Worm (Caenorhabditis elegans) whole organism, L4 larva: ENCODE data around the gene clec-264.

ENCODE experiments used
- F37D6.2 ChIP-seq: sonication (generic microtip); optimal IDR thresholded peaks from 2 replicates; lab custom pipeline; 2016; ENCODE audit warnings: mild to moderate bottlenecking, missing genetic modification characterization, missing compliant biosample characterization
- aha-1 ChIP-seq: fragments of 150-350 bp; peaks from one replicate; lab custom pipeline; 2014; ENCODE audit warnings: missing biosample characterization, missing genetic modification characterization
- attf-4 ChIP-seq: sonication (generic microtip); optimal IDR thresholded peaks from 3 replicates; lab custom pipeline; 2017; ENCODE audit warnings: missing biosample characterization, missing genetic modification characterization
- ceh-28 ChIP-seq: fragments of 150-350 bp; optimal IDR thresholded peaks from 2 replicates; lab custom pipeline; 2014; ENCODE audit warnings: missing biosample characterization, missing genetic modification reagents, missing genetic modification characterization
- daf-19 ChIP-seq: fragments of 200-800 bp; sonication (Bioruptor generic); conservative IDR thresholded peaks from 2 replicates; pipeline ENCODE4 v1.3.6; 2022; ENCODE audit warnings: missing genetic modification characterization, missing compliant biosample characterization
- dmd-6 ChIP-seq: fragments of 200-800 bp; sonication (Bioruptor generic); IDR thresholded peaks from 2 replicates; pipeline ENCODE4 v1.3.6; 2022; ENCODE audit warnings: missing genetic modification reagents, missing genetic modification characterization, missing compliant biosample characterization
- dmd-9 ChIP-seq: fragments of 200-800 bp; sonication (Bioruptor generic); IDR thresholded peaks from 2 replicates; pipeline ENCODE4 v1.3.6; 2022; ENCODE audit warnings: missing genetic modification reagents, missing genetic modification characterization, missing compliant biosample characterization
- dpl-1 ChIP-seq: fragments of 150-350 bp; optimal IDR thresholded peaks from 2 replicates; lab custom pipeline; 2014; ENCODE audit warnings: missing biosample characterization, missing genetic modification reagents, missing genetic modification characterization
- dve-1 ChIP-seq: sonication (generic microtip); optimal IDR thresholded peaks from 2 replicates; lab custom pipeline; 2017; ENCODE audit warnings: antibody characterized with exemption, mild to moderate bottlenecking, missing genetic modification characterization, missing compliant biosample characterization; ENCODE audit not compliant: insufficient read depth
- egl-43 ChIP-seq: fragments of 200-800 bp; sonication (Bioruptor generic); IDR thresholded peaks from 2 replicates; pipeline ENCODE4 v1.3.6; 2022; ENCODE audit warnings: missing genetic modification reagents, missing genetic modification characterization, missing compliant biosample characterization
- fkh-10 ChIP-seq: fragments of 150-350 bp; optimal IDR thresholded peaks from 2 replicates; lab custom pipeline; 2014; ENCODE audit warnings: missing biosample characterization, missing genetic modification reagents, missing genetic modification characterization
- fos-1 ChIP-seq: fragments of 150-350 bp; optimal IDR thresholded peaks from 2 replicates; lab custom pipeline; 2014; ENCODE audit warnings: missing biosample characterization, missing genetic modification characterization
- hif-1 ChIP-seq, 2 experiments: sonication (generic microtip); optimal IDR thresholded peaks; 2 replicates each; lab custom pipeline; 2016 to 2017; ENCODE audit warnings: missing compliant biosample characterization in 2 of 2, missing genetic modification characterization in 2 of 2, missing genetic modification reagents in 2 of 2, missing genotype in 2 of 2, mild to moderate bottlenecking in 1 of 2
- hlh-11 ChIP-seq: fragments of 200-800 bp; sonication (Bioruptor generic); optimal IDR thresholded peaks from 2 replicates; lab custom pipeline; 2018; ENCODE audit warnings: mild to moderate bottlenecking, missing genetic modification characterization, missing compliant biosample characterization
- hlh-30 ChIP-seq: sonication (generic microtip); optimal IDR thresholded peaks from 2 replicates; lab custom pipeline; 2017; ENCODE audit warnings: antibody characterized with exemption, mild to moderate bottlenecking, missing genetic modification characterization, missing compliant biosample characterization; ENCODE audit not compliant: insufficient read depth
- hmg-1.1 ChIP-seq: fragments of 200-800 bp; sonication (Bioruptor generic); IDR thresholded peaks from 2 replicates; pipeline ENCODE4 v1.3.6; 2022; ENCODE audit warnings: missing genetic modification reagents, missing genetic modification characterization, missing compliant biosample characterization
- lim-7 ChIP-seq: fragments of 200-800 bp; sonication (Bioruptor generic); IDR thresholded peaks from 2 replicates; pipeline ENCODE4 v1.3.6; 2022; ENCODE audit warnings: missing genetic modification characterization, missing compliant biosample characterization
- lin-15B ChIP-seq: fragments of 150-350 bp; sonication (generic microtip); optimal IDR thresholded peaks from 3 replicates; lab custom pipeline; 2014; ENCODE audit warnings: missing biosample characterization, missing genetic modification characterization
- lir-3 ChIP-seq: sonication (generic microtip); optimal IDR thresholded peaks from 2 replicates; lab custom pipeline; 2016; ENCODE audit warnings: mild to moderate bottlenecking, missing genetic modification characterization, missing compliant biosample characterization
- lsy-2 ChIP-seq, 2 experiments: fragments of 150-350 bp in 1 of 2; sonication (generic microtip) in 1 of 2; optimal IDR thresholded peaks; 2 replicates each; lab custom pipeline; 2014 to 2017; ENCODE audit warnings: missing biosample characterization in 2 of 2, missing genetic modification characterization in 2 of 2
- mdl-1 ChIP-seq, 2 experiments: fragments of 150-350 bp in 1 of 2; sonication (generic microtip) in 1 of 2; optimal IDR thresholded peaks; 2 replicates each; lab custom pipeline; 2014 to 2017; ENCODE audit warnings: missing biosample characterization in 2 of 2, missing genetic modification characterization in 2 of 2
- mep-1 ChIP-seq: fragments of 150-350 bp; sonication (generic microtip); optimal IDR thresholded peaks from 3 replicates; lab custom pipeline; 2014; ENCODE audit warnings: missing biosample characterization, missing genetic modification characterization
- mes-2 ChIP-seq: sonication (generic microtip); optimal IDR thresholded peaks from 2 replicates; lab custom pipeline; 2016; ENCODE audit warnings: missing genotype, mild to moderate bottlenecking, missing genetic modification characterization, missing compliant biosample characterization; ENCODE audit not compliant: poor library complexity, severe bottlenecking
- nhr-10 ChIP-seq: fragments of 150-350 bp; optimal IDR thresholded peaks from 2 replicates; lab custom pipeline; 2014; ENCODE audit warnings: missing biosample characterization, missing genetic modification characterization
- nhr-11 ChIP-seq: fragments of 150-350 bp; optimal IDR thresholded peaks from 2 replicates; lab custom pipeline; 2014; ENCODE audit warnings: missing biosample characterization, missing genetic modification characterization
- nhr-237 ChIP-seq: sonication (generic microtip); optimal IDR thresholded peaks from 2 replicates; lab custom pipeline; 2017; ENCODE audit warnings: missing biosample characterization, missing genetic modification characterization
- nhr-28 ChIP-seq: fragments of 150-350 bp; optimal IDR thresholded peaks from 2 replicates; lab custom pipeline; 2014; ENCODE audit warnings: missing biosample characterization, missing genetic modification characterization
- nhr-41 ChIP-seq: fragments of 200-800 bp; sonication (Bioruptor generic); IDR thresholded peaks from 2 replicates; pipeline ENCODE4 v1.3.6; 2022; ENCODE audit warnings: missing genetic modification reagents, missing genetic modification characterization, missing compliant biosample characterization
- nhr-42 ChIP-seq: fragments of 200-800 bp; sonication (Bioruptor generic); IDR thresholded peaks from 2 replicates; pipeline ENCODE4 v1.3.6; 2022; ENCODE audit warnings: missing genetic modification characterization, missing compliant biosample characterization
- nhr-48 ChIP-seq: sonication (generic microtip); optimal IDR thresholded peaks from 2 replicates; lab custom pipeline; 2016; ENCODE audit warnings: mild to moderate bottlenecking, missing genetic modification characterization, missing compliant biosample characterization
- nhr-6 ChIP-seq: fragments of 150-350 bp; optimal IDR thresholded peaks from 2 replicates; lab custom pipeline; 2014; ENCODE audit warnings: missing biosample characterization, missing genetic modification characterization
- pqm-1 ChIP-seq: sonication (generic microtip); optimal IDR thresholded peaks from 2 replicates; lab custom pipeline; 2017; ENCODE audit warnings: missing biosample characterization, missing genetic modification characterization
- rbr-2 ChIP-seq: sonication (generic microtip); optimal IDR thresholded peaks from 2 replicates; lab custom pipeline; 2016; ENCODE audit warnings: missing genotype, missing genetic modification characterization, missing compliant biosample characterization
- set-16 ChIP-seq: fragments of 200-800 bp; sonication (Bioruptor generic); IDR thresholded peaks from 2 replicates; pipeline ENCODE4 v1.3.6; 2022; ENCODE audit warnings: missing genetic modification reagents, missing genetic modification characterization, missing compliant biosample characterization
- tra-1 ChIP-seq: fragments of 200-800 bp; sonication (Bioruptor generic); IDR thresholded peaks from 2 replicates; pipeline ENCODE4 v1.3.6; 2022; ENCODE audit warnings: missing genetic modification reagents, missing genetic modification characterization, missing compliant biosample characterization
- unc-62 ChIP-seq, 3 experiments: fragments of 150-350 bp in 1 of 3; sonication (generic microtip); optimal IDR thresholded peaks in 2 of 3; peaks in 1 of 3; 1 replicate in 1 of 3; 2 replicates in 2 of 3; lab custom pipeline; 2014 to 2017; ENCODE audit warnings: missing biosample characterization in 3 of 3, missing genetic modification characterization in 3 of 3, missing genetic modification reagents in 3 of 3, missing genotype in 1 of 3
- vab-7 ChIP-seq: fragments of 200-800 bp; sonication (Bioruptor generic); IDR thresholded peaks from 2 replicates; pipeline ENCODE4 v1.3.6; 2022; ENCODE audit warnings: missing genetic modification reagents, missing genetic modification characterization, missing compliant biosample characterization
- zfp-2 ChIP-seq: sonication (generic microtip); optimal IDR thresholded peaks from 2 replicates; lab custom pipeline; 2016; ENCODE audit warnings: mild to moderate bottlenecking, missing genetic modification characterization, missing compliant biosample characterization
- ztf-11 ChIP-seq: fragments of 150-350 bp; optimal IDR thresholded peaks from 2 replicates; lab custom pipeline; 2014; ENCODE audit warnings: missing biosample characterization, missing genetic modification characterization

Gene clec-264

DNA sequence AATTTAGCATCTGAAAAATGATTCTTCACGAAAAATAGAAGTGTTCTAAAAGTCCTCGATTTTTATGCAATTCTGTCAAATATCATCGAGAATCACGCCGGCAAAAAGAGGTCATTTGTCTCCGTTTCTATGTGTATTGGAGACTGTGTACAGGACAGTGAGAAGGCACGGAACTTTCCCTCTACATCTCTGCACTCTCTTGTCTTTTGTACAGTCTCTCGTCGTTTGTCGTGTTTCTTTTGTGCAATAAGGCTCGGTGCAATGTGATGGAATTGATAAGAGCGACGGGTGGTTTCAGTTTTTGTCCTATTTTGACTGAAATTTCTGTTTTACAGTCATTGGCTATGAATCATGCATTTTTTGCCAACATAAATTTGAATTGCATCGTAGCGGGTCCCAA is 18.6 kb downstream of the clec-264 start (continued):
- peak; percentile 84 for TF ChIP-seq dmd-6 (GFP tag; lab: Robert Waterston, UW)
- TF ChIP-seq zfp-2 (tag; lab: Kevin White, UChicago), result no peak
- TF ChIP-seq pqm-1 (tag; lab: Kevin White, UChicago), result peak; percentile 52
- peak; percentile 27 for TF ChIP-seq mep-1 (tag; lab: Kevin White, UChicago)

DNA sequence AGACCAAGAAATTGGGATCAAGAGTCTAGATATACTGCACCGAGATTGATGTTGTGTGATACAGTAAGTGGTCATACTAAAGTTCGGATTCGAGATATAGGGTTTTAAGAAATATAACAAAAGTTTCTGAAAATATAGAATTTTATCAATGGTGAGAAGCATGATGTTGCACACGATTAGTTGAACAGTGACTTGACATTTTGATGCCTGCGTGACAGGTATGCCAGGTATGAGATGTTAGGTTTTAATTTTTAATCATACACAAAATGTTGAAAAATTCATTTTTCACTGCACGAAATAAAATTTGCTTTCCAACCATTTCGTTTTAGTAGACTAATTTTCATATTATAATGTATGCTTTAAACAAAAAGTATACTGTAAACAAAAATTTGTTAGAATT is 20.1 kb downstream of the clec-264 start:
- no peak for TF ChIP-seq fos-1 (tag; lab: Kevin White, UChicago)
- TF ChIP-seq dmd-6 (GFP tag; lab: Robert Waterston, UW), result peak; percentile 56; the same call in 1 of the 2 replicates
- TF ChIP-seq, all 104 proteins: peak for 1

DNA sequence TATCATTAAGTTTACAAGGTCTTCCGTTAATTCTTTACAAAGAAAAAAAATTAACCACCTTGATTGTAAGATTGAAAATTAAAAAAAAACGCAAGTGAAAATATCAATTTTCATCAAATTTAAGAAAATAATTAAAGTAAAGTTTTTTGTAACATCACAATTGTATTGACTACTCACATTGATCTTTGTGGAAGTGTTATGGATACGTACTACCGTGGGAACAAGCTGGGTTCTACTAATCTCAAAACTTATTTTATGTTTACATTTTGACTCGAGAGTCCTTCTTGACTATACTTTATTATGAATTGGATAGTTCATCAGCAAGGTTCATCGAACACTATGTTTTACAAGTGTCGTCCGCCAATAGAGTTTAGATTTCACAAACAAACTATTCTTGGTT is 21.0 kb downstream of the clec-264 start, which contains the start of gene num-1:
num-1 (plus strand) TSS at position 301 of the 400 bp plus-strand sequence.
- TF ChIP-seq nhr-48 (no peak), nhr-41 (no peak), nhr-11 (tag; lab: Kevin White, UChicago) (no peak), nhr-10 (tag; lab: Kevin White, UChicago) (no peak), nhr-6 (no peak), mep-1 (tag; lab: Kevin White, UChicago) (no peak), dpl-1 (GFP tag; lab: Kevin White, UChicago) (no peak), attf-4 (tag; lab: Kevin White, UChicago) (no peak), lin-15B (tag; lab: Kevin White, UChicago) (no peak)

DNA sequence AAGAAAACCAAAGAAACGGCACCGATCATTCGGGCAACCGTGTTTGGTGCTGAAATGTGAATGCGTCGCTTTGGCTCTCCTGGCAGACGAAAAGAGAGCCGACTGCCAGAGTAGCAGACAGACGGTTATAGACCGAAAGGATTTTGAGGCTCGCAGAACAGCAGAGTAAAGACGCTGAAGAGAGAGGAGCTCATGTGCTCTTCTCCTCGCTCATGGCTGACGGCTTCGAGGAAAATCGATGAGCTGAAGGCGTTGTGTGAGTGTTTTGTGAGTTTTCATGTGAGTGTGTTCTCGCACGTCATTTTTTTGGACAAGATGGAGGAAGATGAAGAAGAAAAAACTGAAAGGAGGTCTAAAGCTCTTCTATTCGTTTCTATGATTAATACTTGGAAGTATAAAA is 21.7 kb downstream of the clec-264 start, which contains the start of gene sbt-1:
sbt-1 (minus strand) TSS at position 62 of the 400 bp plus-strand sequence.
- TF ChIP-seq rbr-2 (tag; lab: Kevin White, UChicago) (peak; percentile 63), mes-2 (tag; lab: Kevin White, UChicago) (peak; percentile 39), ztf-11 (tag; lab: Kevin White, UChicago) (no peak), tra-1 (GFP tag; lab: Robert Waterston, UW) (0 out of 2 replicates have a peak, but pooled peaks have one; percentile 24), lsy-2 (tag; optimal IDR thresholded peaks at IDR 0.05; lab: Kevin White, UChicago) (peak; percentile 45 to 74), daf-19 (GFP tag; lab: Robert Waterston, UW) (no peak), nhr-28 (tag; lab: Kevin White, UChicago) (no peak), fkh-10 (GFP tag; lab: Kevin White, UChicago) (peak; percentile 94), nhr-237 (tag; lab: Kevin White, UChicago) (no peak), hif-1 (tag; optimal IDR thresholded peaks at IDR 0.05; lab: Kevin White, UChicago) (peak in 1 of 2 experiments; percentile 56), dve-1 (no peak), aha-1 (tag; lab: Kevin White, UChicago) (peak; percentile 96), dmd-9 (GFP tag; lab: Robert Waterston, UW) (no peak), hmg-1.1 (GFP tag; lab: Robert Waterston, UW) (peak; percentile 75), hlh-11 (tag; lab: Kevin White, UChicago) (peak; percentile 14), vab-7 (peak; percentile 29; the same call in 1 of the 2 replicates), hlh-30 (peak; percentile 83), F37D6.2 (tag; lab: Kevin White, UChicago) (peak; percentile 49), unc-62 (GFP tag; optimal IDR thresholded peaks at IDR 0.05 in 1 of 2; lab: Kevin White, UChicago) (peak in 1 of 2 experiments; percentile 81), unc-62 (tag; optimal IDR thresholded peaks at IDR 0.05; lab: Kevin White, UChicago) (no peak), nhr-42 (GFP tag; lab: Robert Waterston, UW) (no peak), set-16 (GFP tag; lab: Robert Waterston, UW) (peak; percentile 55), egl-43 (GFP tag; lab: Robert Waterston, UW) (0 out of 2 replicates have a peak, but pooled peaks have one; percentile 42), nhr-11 (tag; lab: Kevin White, UChicago) (peak; percentile 45), ceh-28 (peak; percentile 30), lim-7 (no peak), lir-3 (no peak), mdl-1 (tag; optimal IDR thresholded peaks at IDR 0.05; lab: Kevin White, UChicago) (peak in 1 of 2 experiments; percentile 69)
- TF ChIP-seq, all 104 proteins: peak for 18
